Worm (Caenorhabditis elegans) whole organism, L4/young adult: ENCODE results near the gene abf-6.

Experiments
- W03F9.2 ChIP-seq: fragments of 150-350 bp; optimal IDR thresholded peaks from 2 replicates; lab custom pipeline; 2014; ENCODE audit warnings: missing biosample characterization, missing genetic modification characterization
- dao-5 ChIP-seq: sonication (generic microtip); optimal IDR thresholded peaks from 2 replicates; lab custom pipeline; 2016; ENCODE audit warnings: missing genotype, missing genetic modification characterization, moderate library complexity, missing compliant biosample characterization
- him-1 ChIP-seq: sonication (generic microtip); optimal IDR thresholded peaks from 2 replicates; lab custom pipeline; 2016; ENCODE audit warnings: missing genotype, missing genetic modification reagents, missing genetic modification characterization, missing compliant biosample characterization

DNA sequence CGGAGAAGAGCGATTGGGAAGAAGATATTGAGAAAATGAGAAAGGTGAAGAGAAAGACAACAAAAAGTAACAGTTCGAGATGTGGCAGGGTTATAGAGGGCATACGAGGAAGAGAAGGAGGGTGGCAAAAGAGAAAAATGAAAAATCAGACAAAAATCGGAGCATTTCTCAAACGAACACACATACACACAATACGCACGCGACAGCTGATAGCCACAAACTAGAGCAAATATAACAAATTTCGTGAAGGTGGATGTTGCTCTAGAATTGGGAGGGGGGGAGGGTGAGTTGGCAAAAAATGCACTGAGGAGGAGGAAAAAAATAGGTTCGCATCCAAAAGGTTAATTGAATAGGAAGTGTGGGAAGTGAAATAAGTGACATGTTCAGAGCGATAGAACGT lies 31.3 kb downstream of the abf-6 start:
- TF ChIP-seq W03F9.2 (tag; lab: Kevin White, UChicago) = no peak
- no peak for TF ChIP-seq him-1 (tag; lab: Kevin White, UChicago)
- no peak for TF ChIP-seq dao-5 (tag; lab: Kevin White, UChicago)
